Worm (Caenorhabditis elegans): Measurements from ENCODE around the gene srd-48.

- TF ChIP-seq unc-62 (GFP tag; optimal IDR thresholded peaks at IDR 0.05) (no peak), mab-5 (tag; optimal IDR thresholded peaks at IDR 0.05) (no peak), pha-4 (tag; optimal IDR thresholded peaks at IDR 0.05) (no peak)
Measured at ce11 chrX:12367498-12367897, 31.6 kb downstream of the srd-48 start.
